Fruit fly (Drosophila melanogaster): ENCODE data around the gene Fit1.

Gene Fit1

dm6 chr3L:4071561-4072049 lies 31.8 kb upstream of the Fit1 start, which contains the start of gene wit (continued):
- TF ChIP-seq CG10565 (GFP tag; optimal IDR thresholded peaks at IDR 0.05) (no peak), Meics (GFP tag; optimal IDR thresholded peaks at IDR 0.05) (peak; percentile 11), al (GFP tag; IDR thresholded peaks at IDR 0.05) (no peak), klu (GFP tag; IDR thresholded peaks at IDR 0.05) (no peak), CG8765 (GFP tag; IDR thresholded peaks at IDR 0.05) (no peak), lilli (GFP tag; optimal IDR thresholded peaks at IDR 0.05) (peak; percentile 25), CG7745 (tag; optimal IDR thresholded peaks at IDR 0.05) (no peak), bsh (GFP tag; optimal IDR thresholded peaks at IDR 0.05) (peak in 1 of 2 experiments; percentile 31), h (optimal IDR thresholded peaks at IDR 0.05) (no peak), D19A (tag; optimal IDR thresholded peaks at IDR 0.05) (no peak), CG18619 (GFP tag; optimal IDR thresholded peaks at IDR 0.05) (no peak), p53 (GFP tag; optimal IDR thresholded peaks at IDR 0.05) (no peak), CG10959 (GFP tag; IDR thresholded peaks at IDR 0.05) (no peak), CG12744 (GFP tag; optimal IDR thresholded peaks at IDR 0.05) (no peak), gcm2 (GFP tag; optimal IDR thresholded peaks at IDR 0.05) (no peak), sna (GFP tag; IDR thresholded peaks at IDR 0.05; ENCODE audit: partially characterized antibody) (peak; percentile 70), ewg (GFP tag; optimal IDR thresholded peaks at IDR 0.05) (no peak), crp (GFP tag; optimal IDR thresholded peaks at IDR 0.05) (no peak), gce (GFP tag; IDR thresholded peaks at IDR 0.05) (peak; percentile 21; the same call in 1 of the 3 replicates), CG5245 (GFP tag; optimal IDR thresholded peaks at IDR 0.05) (no peak), GATAe (GFP tag; conservative IDR thresholded peaks at IDR 0.05) (no peak), CG8359 (GFP tag; optimal IDR thresholded peaks at IDR 0.05; ENCODE audit: borderline replicate concordance) (no peak), CG18764 (GFP tag; optimal IDR thresholded peaks at IDR 0.05) (no peak), wor (GFP tag; IDR thresholded peaks at IDR 0.05) (no peak), disco-r (GFP tag; optimal IDR thresholded peaks at IDR 0.05) (no peak), CG16863 (GFP tag; optimal IDR thresholded peaks at IDR 0.05) (no peak), sim (GFP tag; IDR thresholded peaks at IDR 0.05) (no peak), nerfin-1 (tag; optimal IDR thresholded peaks at IDR 0.05) (no peak), trh (GFP tag; optimal IDR thresholded peaks at IDR 0.05) (no peak), Oaz (GFP tag; IDR thresholded peaks at IDR 0.05) (no peak), CG6683 (GFP tag; optimal IDR thresholded peaks at IDR 0.05) (no peak), C15 (GFP tag; IDR thresholded peaks at IDR 0.05) (0 out of 3 replicates have a peak, but pooled peaks have one; percentile 26), ap (GFP tag; IDR thresholded peaks at IDR 0.05) (no peak), Trl (optimal IDR thresholded peaks at IDR 0.05) (peak; percentile 90 to 95), Trl (GFP tag; optimal IDR thresholded peaks at IDR 0.05) (peak; percentile 59), dpn (GFP tag; optimal IDR thresholded peaks at IDR 0.05) (no peak), CG13624 (GFP tag; optimal IDR thresholded peaks at IDR 0.05) (no peak), CG2889 (GFP tag; IDR thresholded peaks at IDR 0.05) (no peak), run (tag; optimal IDR thresholded peaks at IDR 0.05) (no peak), CG10431 (GFP tag; optimal IDR thresholded peaks at IDR 0.05) (no peak), CG9817 (tag; optimal IDR thresholded peaks at IDR 0.05) (no peak), CG14667 (GFP tag; IDR thresholded peaks at IDR 0.05) (no peak), CG7357 (GFP tag; IDR thresholded peaks at IDR 0.05) (no peak), CG5180 (GFP tag; optimal IDR thresholded peaks at IDR 0.05) (no peak), CG3838 (GFP tag; optimal IDR thresholded peaks at IDR 0.05) (no peak), CG10267 (tag; optimal IDR thresholded peaks at IDR 0.05) (no peak), CG12155 (GFP tag; optimal IDR thresholded peaks at IDR 0.05) (no peak), gcm (GFP tag; optimal IDR thresholded peaks at IDR 0.05) (no peak), CG15073 (GFP tag; optimal IDR thresholded peaks at IDR 0.05) (no peak), Med (GFP tag) (peak; percentile 87), CG11456 (GFP tag; IDR thresholded peaks at IDR 0.05) (no peak), CG15269 (tag; optimal IDR thresholded peaks at IDR 0.05) (peak; percentile 24)
